Worm (Caenorhabditis elegans) whole organism, L4 larva: ENCODE measurements around the gene H20E11.1.

Experiments
- pqm-1 ChIP-seq: sonication (generic microtip); optimal IDR thresholded peaks from 2 replicates; lab custom pipeline; 2017; ENCODE audit warnings: missing biosample characterization, missing genetic modification characterization
- unc-62 ChIP-seq, 3 experiments: fragments of 150-350 bp in 1 of 3; sonication (generic microtip); optimal IDR thresholded peaks in 2 of 3; peaks in 1 of 3; 1 replicate in 1 of 3; 2 replicates in 2 of 3; lab custom pipeline; 2014 to 2017; ENCODE audit warnings: missing biosample characterization in 3 of 3, missing genetic modification characterization in 3 of 3, missing genetic modification reagents in 3 of 3, missing genotype in 1 of 3

DNA sequence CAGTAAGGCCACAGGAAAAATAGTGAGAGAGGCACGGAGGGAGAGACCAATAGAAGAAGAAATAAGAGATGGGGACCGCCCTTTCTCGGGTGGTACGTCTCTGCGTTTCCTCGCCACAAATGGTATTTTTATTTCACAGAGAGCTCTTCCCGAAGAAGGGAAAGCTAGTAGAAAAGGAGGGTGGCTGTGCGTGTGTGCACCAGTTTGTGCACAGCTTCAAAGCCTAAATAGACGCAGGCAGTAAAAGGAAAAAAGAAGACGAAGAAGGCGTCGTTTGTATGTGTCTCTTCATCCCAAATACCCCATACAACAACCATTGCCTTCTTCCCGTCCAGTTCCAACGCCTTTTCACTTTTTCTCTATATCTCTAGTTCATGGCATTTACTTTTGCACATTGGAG is 20.2 kb upstream of the H20E11.1 start:
- TF ChIP-seq unc-62 (GFP tag; optimal IDR thresholded peaks at IDR 0.05 in 1 of 2; lab: Kevin White, UChicago) (no peak), unc-62 (tag; optimal IDR thresholded peaks at IDR 0.05; lab: Kevin White, UChicago) (no peak), pqm-1 (tag; lab: Kevin White, UChicago) (no peak)
